Worm (Caenorhabditis elegans) whole organism, L4/young adult: Measurements from ENCODE around the gene str-232.
"Not testable (repeated sequence)": the region's sequence is repeated elsewhere in the genome, so short reads cannot be mapped to it uniquely, and the experiment has no call there.

Experiments used
- W03F9.2 ChIP-seq: fragments of 150-350 bp; optimal IDR thresholded peaks from 2 replicates; lab custom pipeline; 2014; ENCODE audit warnings: missing biosample characterization, missing genetic modification characterization
- dao-5 ChIP-seq: sonication (generic microtip); optimal IDR thresholded peaks from 2 replicates; lab custom pipeline; 2016; ENCODE audit warnings: missing genotype, missing genetic modification characterization, moderate library complexity, missing compliant biosample characterization
- him-1 ChIP-seq: sonication (generic microtip); optimal IDR thresholded peaks from 2 replicates; lab custom pipeline; 2016; ENCODE audit warnings: missing genotype, missing genetic modification reagents, missing genetic modification characterization, missing compliant biosample characterization

Gene str-232

DNA sequence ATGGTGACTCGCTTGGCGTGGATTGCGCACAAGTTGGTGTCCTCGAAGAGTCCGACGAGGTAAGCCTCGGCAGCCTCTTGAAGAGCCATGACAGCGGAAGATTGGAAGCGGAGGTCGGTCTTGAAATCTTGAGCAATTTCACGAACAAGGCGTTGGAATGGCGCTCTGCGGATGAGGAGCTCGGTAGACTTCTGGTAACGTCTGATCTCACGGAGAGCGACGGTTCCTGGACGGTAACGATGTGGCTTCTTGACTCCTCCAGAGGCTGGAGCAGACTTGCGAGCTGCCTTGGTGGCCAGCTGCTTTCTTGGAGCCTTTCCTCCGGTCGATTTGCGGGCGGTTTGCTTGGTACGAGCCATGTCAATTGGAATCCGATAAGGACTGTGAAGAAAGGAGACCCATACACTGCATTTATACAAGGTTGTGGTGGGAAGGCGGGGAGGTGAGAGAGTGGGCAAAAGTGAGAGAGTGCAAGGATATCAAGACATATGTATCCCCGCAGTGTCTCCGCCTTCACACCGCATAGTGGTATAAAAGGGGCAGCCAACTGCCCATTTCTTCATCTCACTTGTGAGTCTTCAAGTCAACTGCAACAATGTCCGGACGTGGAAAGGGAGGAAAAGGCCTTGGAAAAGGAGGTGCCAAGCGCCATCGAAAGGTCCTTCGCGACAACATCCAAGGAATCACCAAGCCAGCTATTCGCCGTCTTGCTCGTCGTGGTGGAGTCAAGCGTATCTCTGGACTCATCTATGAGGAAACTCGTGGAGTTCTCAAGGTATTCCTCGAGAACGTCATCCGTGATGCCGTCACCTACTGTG is 26.6 kb upstream of the str-232 start, which contains the start of the genes his-2 and his-1:
his-2 (minus strand) TSS at position 359 of the 818 bp plus-strand sequence.
his-1 (plus strand) TSS at position 596 of the 818 bp plus-strand sequence.
- TF ChIP-seq W03F9.2; him-1; dao-5 (tag; lab: Kevin White, UChicago): not testable (repeated sequence)

DNA sequence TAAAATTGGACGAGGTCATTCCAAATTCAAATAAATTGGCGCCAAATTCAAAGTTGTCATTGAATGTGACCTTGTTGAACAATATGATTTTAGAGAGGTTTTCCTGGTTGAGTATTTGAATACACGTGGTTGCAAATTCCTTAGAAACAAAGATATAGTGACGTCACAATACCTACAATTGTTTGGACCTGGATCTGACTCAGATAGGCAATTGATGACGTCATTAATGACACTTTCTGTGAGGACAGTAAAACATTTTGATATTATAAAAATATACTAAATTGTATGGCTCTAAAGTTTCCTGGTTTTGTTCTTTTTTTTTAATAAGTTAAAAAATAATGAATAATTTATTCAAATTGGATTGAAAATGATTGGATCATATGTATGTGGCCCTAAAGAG is 25.9 kb upstream of the str-232 start:
- TF ChIP-seq W03F9.2 (no peak), dao-5 (tag; lab: Kevin White, UChicago) (no peak), him-1 (no peak)

ce11 chrV:16040140-16040827 is 24.7 kb upstream of the str-232 start, which contains the start of the genes his-4 and his-3:
TSS of gene his-4 (minus strand) at chrV:16040515.
TSS of gene his-3 (plus strand) at chrV:16040808.
- not testable (repeated sequence) for TF ChIP-seq W03F9.2; dao-5 (tag; lab: Kevin White, UChicago); him-1

- no peak for TF ChIP-seq dao-5 (tag; lab: Kevin White, UChicago)
- TF ChIP-seq W03F9.2, result no peak
- no peak for TF ChIP-seq him-1
These were observed 20.6 kb upstream of the str-232 start, which contains the start of gene T10C6.10 for ce11 chrV:16036166-16036565. TSS of gene T10C6.10 (plus strand) at chrV:16036413.

ce11 chrV:16033491-16033890 is 17.9 kb upstream of the str-232 start:
- no peak for TF ChIP-seq dao-5 (tag; lab: Kevin White, UChicago)
- no peak for TF ChIP-seq W03F9.2
- TF ChIP-seq him-1, result no peak

- TF ChIP-seq him-1, result no peak
- TF ChIP-seq W03F9.2, result no peak
- TF ChIP-seq dao-5 (tag; lab: Kevin White, UChicago), result no peak
These were observed 17.2 kb upstream of the str-232 start, which contains the start of gene T10C6.16 for ce11 chrV:16032761-16033160. TSS of gene T10C6.16 (minus strand) at chrV:16033005.

DNA sequence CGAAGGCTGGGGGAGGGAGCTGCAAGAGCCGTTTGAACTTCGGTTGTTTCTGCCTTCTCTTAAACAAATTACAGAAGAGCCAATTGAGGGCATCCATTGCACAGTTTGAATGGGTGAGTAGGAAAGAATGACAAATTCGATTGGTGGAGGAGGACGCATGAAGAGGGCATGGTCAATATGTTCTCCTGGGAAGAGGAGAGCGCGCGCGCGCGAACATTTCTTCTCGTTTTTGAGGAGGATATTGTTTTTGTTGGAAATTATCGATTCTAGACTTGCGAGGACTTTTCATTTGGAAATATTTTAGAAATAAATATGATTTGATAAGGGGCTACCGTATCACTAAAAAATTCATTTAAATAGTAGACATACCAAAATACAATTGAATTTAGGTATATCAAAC is 16.0 kb upstream of the str-232 start, which contains the start of gene T10C6.7:
T10C6.7 (minus strand) TSS at position 143 of the 400 bp plus-strand sequence.
- TF ChIP-seq dao-5 (tag; lab: Kevin White, UChicago) (no peak), him-1 (no peak), W03F9.2 (no peak)

DNA sequence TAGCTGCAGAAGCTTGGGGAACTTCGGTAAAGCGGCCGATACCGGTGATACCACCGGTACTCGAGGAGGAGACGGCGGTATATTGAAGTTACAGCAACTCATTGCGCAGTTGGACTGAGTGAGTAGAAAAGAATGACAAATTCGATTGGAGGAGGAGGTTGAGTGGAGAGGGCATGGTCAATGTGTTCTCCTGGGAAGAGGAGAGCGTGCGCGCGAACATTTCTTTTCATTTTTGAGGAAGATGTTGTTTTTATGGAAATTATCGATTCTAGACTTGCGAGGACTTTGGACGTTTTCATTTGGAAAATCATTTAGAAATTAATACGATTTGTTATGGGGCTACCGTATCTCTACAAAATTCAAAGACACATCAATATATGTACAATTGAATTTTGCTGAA is 13.7 kb upstream of the str-232 start:
- no peak for TF ChIP-seq him-1
- TF ChIP-seq dao-5 (tag; lab: Kevin White, UChicago), result no peak
- TF ChIP-seq W03F9.2, result no peak

DNA sequence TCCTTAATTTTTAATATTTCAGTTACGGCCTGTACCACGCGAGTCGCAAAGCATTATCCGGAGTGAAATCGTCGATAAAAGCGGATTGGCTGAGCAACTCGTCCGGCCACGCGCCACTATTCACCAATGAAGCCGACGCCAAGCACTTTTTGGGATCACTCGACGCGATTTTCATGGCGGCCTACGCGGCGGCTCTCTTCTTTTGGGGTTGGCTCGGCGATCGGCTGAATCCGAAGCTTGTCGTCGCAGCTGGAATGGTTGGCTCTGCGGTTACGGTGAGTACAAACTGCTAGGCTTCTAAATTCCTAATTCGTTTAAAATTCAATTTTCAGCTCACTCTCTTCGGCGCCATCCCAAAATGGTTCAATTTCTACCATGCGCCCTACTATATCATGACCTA is 9.4 kb upstream of the str-232 start:
- TF ChIP-seq him-1 (no peak), W03F9.2 (no peak), dao-5 (tag; lab: Kevin White, UChicago) (no peak)

DNA sequence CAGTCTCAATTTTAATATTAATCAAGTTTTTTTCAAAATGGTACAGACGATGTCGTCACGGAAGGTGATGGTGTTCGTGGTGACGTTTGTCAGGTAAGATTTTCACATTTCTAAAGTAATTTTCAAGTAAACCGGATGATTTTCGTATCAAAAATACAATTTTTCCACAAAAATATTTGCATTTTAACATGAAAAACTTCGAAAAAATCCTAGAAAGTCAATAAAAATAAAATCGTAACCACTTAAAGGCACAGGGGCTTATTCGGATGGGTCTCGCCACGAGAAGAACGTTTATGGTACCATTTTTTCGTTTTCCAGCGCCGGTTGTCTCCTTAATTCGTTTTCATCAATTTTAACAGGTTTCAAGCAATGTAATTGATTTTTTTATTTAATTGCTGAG is 8.7 kb upstream of the str-232 start, which contains the start of gene T10C6.6:
T10C6.6 (plus strand) TSS at position 27 of the 400 bp plus-strand sequence.
- TF ChIP-seq W03F9.2 (no peak), dao-5 (tag; lab: Kevin White, UChicago) (no peak), him-1 (no peak)

DNA sequence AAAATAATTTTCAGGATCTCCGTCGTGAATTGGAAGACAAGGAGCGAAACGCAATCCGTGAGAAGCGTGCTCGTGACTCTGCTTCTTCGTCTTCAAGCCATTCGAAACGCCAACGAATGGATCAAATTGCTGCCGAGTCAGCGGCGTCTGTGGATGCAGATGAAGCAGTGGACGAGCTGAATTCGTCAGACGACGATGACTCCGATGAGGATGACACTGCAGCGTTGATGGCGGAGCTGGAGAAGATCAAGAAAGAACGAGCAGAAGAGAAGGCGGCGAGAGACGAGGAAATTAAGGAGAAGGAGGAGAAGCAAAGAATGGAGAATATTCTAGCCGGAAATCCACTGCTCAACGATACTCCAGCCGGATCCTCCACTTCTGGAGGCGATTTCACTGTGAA is 8.0 kb upstream of the str-232 start:
- TF ChIP-seq him-1 (no peak), dao-5 (tag; lab: Kevin White, UChicago) (no peak), W03F9.2 (no peak)

ce11 chrV:16023051-16023450 is 7.5 kb upstream of the str-232 start, which contains the start of gene cwc-15:
TSS of gene cwc-15 (plus strand) at chrV:16023351.
- TF ChIP-seq him-1 (no peak), W03F9.2 (no peak), dao-5 (tag; lab: Kevin White, UChicago) (no peak)

- no peak for TF ChIP-seq him-1
- no peak for TF ChIP-seq dao-5 (tag; lab: Kevin White, UChicago)
- TF ChIP-seq W03F9.2, result no peak
These were observed 7.0 kb upstream of the str-232 start for ce11 chrV:16022600-16022999.

ce11 chrV:16020042-16020441 is 4.5 kb upstream of the str-232 start, which contains the start of gene srx-44:
TSS of gene srx-44 (plus strand) at chrV:16020342.
- no peak for TF ChIP-seq W03F9.2
- TF ChIP-seq him-1, result no peak
- no peak for TF ChIP-seq dao-5 (tag; lab: Kevin White, UChicago)
